ENCODE assay signal across 3 fruit fly cellular contexts in the genomic region with DNA sequence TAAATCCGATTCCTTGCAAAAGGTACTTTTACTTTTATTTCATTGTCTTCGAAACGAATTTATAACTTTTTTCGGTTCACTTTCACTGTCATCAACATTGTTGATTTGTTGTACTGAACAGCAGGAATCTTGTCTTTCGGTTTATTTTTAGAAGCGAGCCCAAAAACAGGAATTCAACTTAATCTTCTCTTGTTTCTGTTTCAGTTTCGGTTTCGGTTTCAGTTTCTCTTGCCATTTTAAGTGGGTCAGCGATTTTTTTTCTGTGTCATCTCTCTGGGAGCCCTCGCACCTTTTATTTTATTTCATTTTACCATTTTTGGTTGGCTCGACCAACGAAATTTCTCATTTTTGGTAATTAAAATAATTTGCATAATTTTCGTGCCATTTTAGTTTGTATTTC.
TF ChIP-seq lines count a peak whose summit lies in the region.

No protein-coding gene starts in this region.

- TF ChIP-seq CTCF in whole organism, embryonic (GFP tag; optimal IDR thresholded peaks at IDR 0.05; lab: Kevin White, UChicago), result no peak

TF ChIP-seq in whole organism, adult, 20 proteins besides CTCF, POLR2A, EP300 and RAD21:
- TF ChIP-seq CG7045 (GFP tag; optimal IDR thresholded peaks at IDR 0.05; lab: Kevin White, UChicago), result no peak
- TF ChIP-seq kay (GFP tag; lab: Kevin White, UChicago; ENCODE audit: borderline replicate concordance), result no peak
- TF ChIP-seq CG12768 (GFP tag; optimal IDR thresholded peaks at IDR 0.05; lab: Kevin White, UChicago), result no peak
- TF ChIP-seq pad (GFP tag; optimal IDR thresholded peaks at IDR 0.05; lab: Kevin White, UChicago), result no peak
- no peak for TF ChIP-seq CG7101 (tag; optimal IDR thresholded peaks at IDR 0.05; lab: Kevin White, UChicago)
- no peak for TF ChIP-seq Hr96 (GFP tag; optimal IDR thresholded peaks at IDR 0.05; lab: Kevin White, UChicago)
- TF ChIP-seq tj (GFP tag; optimal IDR thresholded peaks at IDR 0.05; lab: Kevin White, UChicago), result peak; percentile 86
- no peak for TF ChIP-seq CG33017 (tag; optimal IDR thresholded peaks at IDR 0.05; lab: Kevin White, UChicago)

TF ChIP-seq in whole organism, embryonic, 481 proteins besides CTCF, POLR2A, EP300 and RAD21:
- TF ChIP-seq nmo (GFP tag; optimal IDR thresholded peaks at IDR 0.05; lab: Kevin White, UChicago) (no peak), Blimp-1 (GFP tag; optimal IDR thresholded peaks at IDR 0.05; lab: Kevin White, UChicago) (peak; percentile 47)

TF ChIP-seq in whole organism, prepupa, 60 proteins besides CTCF, POLR2A, EP300 and RAD21:
- TF ChIP-seq CG8632 (GFP tag; optimal IDR thresholded peaks at IDR 0.05; lab: Kevin White, UChicago) (no peak), Blimp-1 (GFP tag; optimal IDR thresholded peaks at IDR 0.05; lab: Kevin White, UChicago) (peak; percentile 91)
